Worm (Caenorhabditis elegans) whole organism, midembryonic: ENCODE measurements around the gene C17E7.12.

ENCODE experiments used
- T22C8.4 ChIP-seq: fragments of 200-800 bp; sonication (Bioruptor generic); IDR thresholded peaks from 2 replicates; pipeline ENCODE4 v1.3.6; 2022; ENCODE audit warnings: missing genetic modification characterization, missing compliant biosample characterization
- cog-1 ChIP-seq: sonication (generic microtip); optimal IDR thresholded peaks from 2 replicates; lab custom pipeline; 2016; ENCODE audit warnings: missing genetic modification characterization, missing compliant biosample characterization
- flt-1 ChIP-seq: fragments of 200-800 bp; sonication (Bioruptor generic); IDR thresholded peaks from 2 replicates; pipeline ENCODE4 v1.3.6; 2022; ENCODE audit warnings: missing genetic modification characterization, missing compliant biosample characterization
- klf-2 ChIP-seq: fragments of 200-800 bp; sonication (Bioruptor generic); conservative IDR thresholded peaks from 2 replicates; pipeline ENCODE4 v1.3.6; 2022; ENCODE audit warnings: missing genetic modification reagents, missing genetic modification characterization, missing compliant biosample characterization
- med-1 ChIP-seq: sonication (generic microtip); optimal IDR thresholded peaks from 2 replicates; lab custom pipeline; 2017; ENCODE audit warnings: missing genetic modification characterization, mild to moderate bottlenecking, missing compliant biosample characterization, antibody characterized with exemption, missing genetic modification reagents; ENCODE audit not compliant: insufficient read depth
- ref-1 ChIP-seq: fragments of 200-800 bp; sonication (Bioruptor generic); conservative IDR thresholded peaks from 2 replicates; pipeline ENCODE4 v1.3.6; 2022; ENCODE audit warnings: missing genetic modification reagents, missing genetic modification characterization, missing compliant biosample characterization
- tab-1 ChIP-seq: fragments of 200-800 bp; sonication (Bioruptor generic); IDR thresholded peaks from 2 replicates; pipeline ENCODE4 v1.3.6; 2022; ENCODE audit warnings: missing genetic modification characterization, missing compliant biosample characterization
- ztf-23 ChIP-seq: fragments of 200-800 bp; sonication (Bioruptor generic); IDR thresholded peaks from 2 replicates; pipeline ENCODE4 v1.3.6; 2022; ENCODE audit warnings: missing genetic modification reagents, missing genetic modification characterization, missing compliant biosample characterization
- ztf-29 ChIP-seq: fragments of 200-800 bp; sonication (Bioruptor generic); IDR thresholded peaks from 2 replicates; pipeline ENCODE4 v1.3.6; 2022; ENCODE audit warnings: missing genetic modification reagents, missing genetic modification characterization, missing compliant biosample characterization

The C17E7.12 gene

ce11 chrV:3862851-3863250 is 29.0 kb downstream of the C17E7.12 start, which contains the start of gene nhr-187:
Gene nhr-187, minus strand, starts transcription at chrV:3862951.
- TF ChIP-seq flt-1 (GFP tag; lab: Robert Waterston, UW) (no peak), klf-2 (GFP tag; lab: Robert Waterston, UW) (no peak), ref-1 (GFP tag; lab: Robert Waterston, UW) (no peak), T22C8.4 (no peak), ztf-23 (GFP tag; lab: Robert Waterston, UW) (no peak), cog-1 (tag; lab: Kevin White, UChicago) (no peak), ztf-29 (GFP tag; lab: Robert Waterston, UW) (no peak), tab-1 (GFP tag; lab: Robert Waterston, UW) (no peak), med-1 (GFP tag; lab: Kevin White, UChicago) (no peak)

ce11 chrV:3860123-3860522 is 31.7 kb downstream of the C17E7.12 start, which contains the start of gene nhr-189:
Gene nhr-189, minus strand, starts transcription at chrV:3860243.
- no peak for TF ChIP-seq T22C8.4
- no peak for TF ChIP-seq med-1 (GFP tag; lab: Kevin White, UChicago)
- TF ChIP-seq ztf-23 (GFP tag; lab: Robert Waterston, UW): no peak

ce11 chrV:3857778-3858177 is 34.0 kb downstream of the C17E7.12 start, which contains the start of gene nhr-188:
Gene nhr-188, minus strand, starts transcription at chrV:3857861.
- TF ChIP-seq med-1 (GFP tag; lab: Kevin White, UChicago) (no peak), flt-1 (GFP tag; lab: Robert Waterston, UW) (no peak), klf-2 (GFP tag; lab: Robert Waterston, UW) (no peak), ztf-23 (GFP tag; lab: Robert Waterston, UW) (no peak), tab-1 (GFP tag; lab: Robert Waterston, UW) (no peak), cog-1 (tag; lab: Kevin White, UChicago) (no peak), T22C8.4 (no peak)

ce11 chrV:3855916-3856315 is 35.9 kb downstream of the C17E7.12 start:
- TF ChIP-seq ref-1 (GFP tag; lab: Robert Waterston, UW) (no peak), T22C8.4 (no peak), cog-1 (tag; lab: Kevin White, UChicago) (no peak), ztf-29 (GFP tag; lab: Robert Waterston, UW) (no peak), med-1 (GFP tag; lab: Kevin White, UChicago) (no peak), ztf-23 (GFP tag; lab: Robert Waterston, UW) (no peak), klf-2 (GFP tag; lab: Robert Waterston, UW) (no peak), flt-1 (GFP tag; lab: Robert Waterston, UW) (no peak), tab-1 (GFP tag; lab: Robert Waterston, UW) (no peak)

ce11 chrV:3854847-3855246 is 37.0 kb downstream of the C17E7.12 start, which contains the start of gene nhr-186:
Gene nhr-186, minus strand, starts transcription at chrV:3854947.
- no peak for TF ChIP-seq ref-1 (GFP tag; lab: Robert Waterston, UW)
- no peak for TF ChIP-seq ztf-23 (GFP tag; lab: Robert Waterston, UW)

ce11 chrV:3851760-3852159 is 40.1 kb downstream of the C17E7.12 start:
- TF ChIP-seq med-1 (GFP tag; lab: Kevin White, UChicago) (no peak), T22C8.4 (no peak), ztf-29 (GFP tag; lab: Robert Waterston, UW) (no peak)

ce11 chrV:3847268-3847667 is 44.6 kb downstream of the C17E7.12 start, which contains the start of gene nhr-185:
Gene nhr-185, minus strand, starts transcription at chrV:3847368.
- no peak for TF ChIP-seq klf-2 (GFP tag; lab: Robert Waterston, UW)
- TF ChIP-seq cog-1 (tag; lab: Kevin White, UChicago): no peak
- no peak for TF ChIP-seq ztf-29 (GFP tag; lab: Robert Waterston, UW)
- no peak for TF ChIP-seq ref-1 (GFP tag; lab: Robert Waterston, UW)
- no peak for TF ChIP-seq flt-1 (GFP tag; lab: Robert Waterston, UW)
- no peak for TF ChIP-seq tab-1 (GFP tag; lab: Robert Waterston, UW)
- no peak for TF ChIP-seq med-1 (GFP tag; lab: Kevin White, UChicago)
- no peak for TF ChIP-seq T22C8.4
- TF ChIP-seq ztf-23 (GFP tag; lab: Robert Waterston, UW): no peak

- TF ChIP-seq tab-1 (GFP tag; lab: Robert Waterston, UW) (no peak), klf-2 (GFP tag; lab: Robert Waterston, UW) (no peak), ztf-23 (GFP tag; lab: Robert Waterston, UW) (no peak), T22C8.4 (no peak), ztf-29 (GFP tag; lab: Robert Waterston, UW) (no peak), flt-1 (GFP tag; lab: Robert Waterston, UW) (no peak), cog-1 (tag; lab: Kevin White, UChicago) (no peak), med-1 (GFP tag; lab: Kevin White, UChicago) (no peak), ref-1 (GFP tag; lab: Robert Waterston, UW) (no peak)
Measured at ce11 chrV:3843926-3844325, 47.9 kb downstream of the C17E7.12 start, which contains the start of gene ugt-32. Gene ugt-32, minus strand, starts transcription at chrV:3844007.

ce11 chrV:3841462-3841861 is 50.4 kb downstream of the C17E7.12 start:
- TF ChIP-seq cog-1 (tag; lab: Kevin White, UChicago) (no peak), flt-1 (GFP tag; lab: Robert Waterston, UW) (no peak), ztf-29 (GFP tag; lab: Robert Waterston, UW) (no peak)
